Fruit fly (Drosophila melanogaster): Measurements from ENCODE around the gene Oseg2.

- TF ChIP-seq CG13204 (GFP tag; optimal IDR thresholded peaks at IDR 0.05): no peak
- TF ChIP-seq CG8159 (tag; optimal IDR thresholded peaks at IDR 0.05): no peak
- TF ChIP-seq CG12605 (GFP tag; IDR thresholded peaks at IDR 0.05): no peak
- TF ChIP-seq Ets98B (GFP tag; IDR thresholded peaks at IDR 0.05): no peak
- TF ChIP-seq rn (GFP tag; IDR thresholded peaks at IDR 0.05): no peak
- TF ChIP-seq CG14655 (GFP tag; optimal IDR thresholded peaks at IDR 0.05): no peak
- TF ChIP-seq CG32121 (GFP tag; IDR thresholded peaks at IDR 0.05): no peak
- TF ChIP-seq CG8301 (tag; optimal IDR thresholded peaks at IDR 0.05): no peak
- no peak for TF ChIP-seq CG17806 (tag; optimal IDR thresholded peaks at IDR 0.05)
- TF ChIP-seq Pif1B (GFP tag; optimal IDR thresholded peaks at IDR 0.05): no peak
- TF ChIP-seq fd96Ca (GFP tag; IDR thresholded peaks at IDR 0.05): no peak
These were observed 43.9 kb downstream of the Oseg2 start for dm6 chr3L:2273392-2273791.
